Comparison of ENCODE assay signal across 1 fruit fly cellular context in genomic region chr2L:16815989-16816749, dm6.
TF ChIP-seq lines count a peak whose summit lies in the region.

mdy (plus strand) TSS chr2L:16816660.

TF ChIP-seq in whole organism, embryonic, 481 proteins besides CTCF, POLR2A, EP300 and RAD21 (continued from another document):
- TF ChIP-seq Dad (GFP tag; optimal IDR thresholded peaks at IDR 0.05; lab: Kevin White, UChicago) = no peak
- TF ChIP-seq H15 (GFP tag; IDR thresholded peaks at IDR 0.05; lab: Robert Waterston, UW) = peak; percentile 36; the same call in 1 of the 3 replicates
- TF ChIP-seq gfzf (GFP tag; optimal IDR thresholded peaks at IDR 0.05; lab: Kevin White, UChicago) = no peak
- TF ChIP-seq pum (GFP tag; optimal IDR thresholded peaks at IDR 0.05; lab: Kevin White, UChicago) = peak; percentile 2
- TF ChIP-seq CG6175 (GFP tag; IDR thresholded peaks at IDR 0.05; lab: Robert Waterston, UW) = peak; percentile 46; the same call in 1 of the 3 replicates
- TF ChIP-seq Opbp (GFP tag; IDR thresholded peaks at IDR 0.05; lab: Robert Waterston, UW; ENCODE audit: partially characterized antibody) = no peak; the same call in 2 of the 3 replicates
- peak; percentile 49 for TF ChIP-seq pnt (GFP tag; optimal IDR thresholded peaks at IDR 0.05; lab: Kevin White, UChicago)
- TF ChIP-seq CG4707 (GFP tag; optimal IDR thresholded peaks at IDR 0.05; lab: Kevin White, UChicago) = no peak
- TF ChIP-seq sc (optimal IDR thresholded peaks at IDR 0.05; lab: Kevin White, UChicago) = no peak
- no peak for TF ChIP-seq sc (GFP tag; optimal IDR thresholded peaks at IDR 0.05; lab: Kevin White, UChicago)
- TF ChIP-seq CG13624 (GFP tag; optimal IDR thresholded peaks at IDR 0.05; lab: Kevin White, UChicago) = no peak
- TF ChIP-seq CG13424 (tag; optimal IDR thresholded peaks at IDR 0.05; lab: Kevin White, UChicago) = peak; percentile 65
- TF ChIP-seq bowl (GFP tag; IDR thresholded peaks at IDR 0.05; lab: Robert Waterston, UW) = no peak
- no peak for TF ChIP-seq mirr (GFP tag; optimal IDR thresholded peaks at IDR 0.05; lab: Kevin White, UChicago)
- peak; percentile 44 for TF ChIP-seq CG1602 (GFP tag; optimal IDR thresholded peaks at IDR 0.05; lab: Kevin White, UChicago)
- no peak for TF ChIP-seq sqz (GFP tag; optimal IDR thresholded peaks at IDR 0.05; lab: Kevin White, UChicago)
- TF ChIP-seq CG9817 (tag; optimal IDR thresholded peaks at IDR 0.05; lab: Kevin White, UChicago) = peak; percentile 19
- TF ChIP-seq lmd (GFP tag; IDR thresholded peaks at IDR 0.05; lab: Robert Waterston, UW) = peak; percentile 40; the same call in 1 of the 2 replicates
- TF ChIP-seq CkIIα-i1 (GFP tag; IDR thresholded peaks at IDR 0.05; lab: Robert Waterston, UW) = no peak
- TF ChIP-seq seq (GFP tag; IDR thresholded peaks at IDR 0.05; lab: Robert Waterston, UW) = peak; percentile 44; the same call in 1 of the 2 replicates
- TF ChIP-seq onecut (GFP tag; IDR thresholded peaks at IDR 0.05; lab: Robert Waterston, UW) = peak; percentile 52
- no peak for TF ChIP-seq CG7271 (tag; optimal IDR thresholded peaks at IDR 0.05; lab: Kevin White, UChicago)
- no peak for TF ChIP-seq CG14965 (GFP tag; optimal IDR thresholded peaks at IDR 0.05; lab: Kevin White, UChicago; ENCODE audit: borderline replicate concordance)
- TF ChIP-seq Med (GFP tag; lab: Kevin White, UChicago) = peak; percentile 90
- TF ChIP-seq CG6654 (GFP tag; optimal IDR thresholded peaks at IDR 0.05; lab: Kevin White, UChicago) = no peak
- TF ChIP-seq sima (GFP tag; optimal IDR thresholded peaks at IDR 0.05; lab: Kevin White, UChicago) = no peak
- TF ChIP-seq pfk (GFP tag; optimal IDR thresholded peaks at IDR 0.05; lab: Kevin White, UChicago) = no peak
- peak; percentile 21; the same call in 1 of the 2 replicates for TF ChIP-seq Bgb (GFP tag; IDR thresholded peaks at IDR 0.05; lab: Robert Waterston, UW; ENCODE audit: partially characterized antibody)
- peak; percentile 63 for TF ChIP-seq CG4424 (GFP tag; optimal IDR thresholded peaks at IDR 0.05; lab: Kevin White, UChicago)
- TF ChIP-seq CG3847 (GFP tag; IDR thresholded peaks at IDR 0.05; lab: Robert Waterston, UW) = peak; percentile 50; the same call in 1 of the 2 replicates
- TF ChIP-seq Neu2 (GFP tag; optimal IDR thresholded peaks at IDR 0.05; lab: Kevin White, UChicago; ENCODE audit: borderline replicate concordance) = no peak
- TF ChIP-seq CG3407 (GFP tag; optimal IDR thresholded peaks at IDR 0.05; lab: Kevin White, UChicago) = no peak
- no peak for TF ChIP-seq CG15011 (GFP tag; optimal IDR thresholded peaks at IDR 0.05; lab: Kevin White, UChicago)
- peak; percentile 37 for TF ChIP-seq D19A (tag; optimal IDR thresholded peaks at IDR 0.05; lab: Kevin White, UChicago)
- no peak for TF ChIP-seq pros (GFP tag; optimal IDR thresholded peaks at IDR 0.05; lab: Kevin White, UChicago)
- TF ChIP-seq knrl (GFP tag; IDR thresholded peaks at IDR 0.05; lab: Robert Waterston, UW; ENCODE audit: partially characterized antibody) = no peak; the same call in 1 of the 3 replicates
- no peak for TF ChIP-seq sr (GFP tag; IDR thresholded peaks at IDR 0.05; lab: Robert Waterston, UW)
- no peak for TF ChIP-seq CG16815 (GFP tag; optimal IDR thresholded peaks at IDR 0.05; lab: Kevin White, UChicago)
- TF ChIP-seq CG11398 (GFP tag; optimal IDR thresholded peaks at IDR 0.05; lab: Kevin White, UChicago) = no peak
- no peak for TF ChIP-seq p53 (GFP tag; optimal IDR thresholded peaks at IDR 0.05; lab: Kevin White, UChicago)
- TF ChIP-seq B-H2 (GFP tag; optimal IDR thresholded peaks at IDR 0.05; lab: Kevin White, UChicago) = peak; percentile 24
- 0 out of 2 replicates have a peak, but pooled peaks have one; percentile 13 for TF ChIP-seq Awh (GFP tag; IDR thresholded peaks at IDR 0.05; lab: Robert Waterston, UW)
- no peak for TF ChIP-seq Hr39 (optimal IDR thresholded peaks at IDR 0.05; lab: Kevin White, UChicago)
- peak; percentile 73 for TF ChIP-seq Dref (GFP tag; IDR thresholded peaks at IDR 0.05; lab: Robert Waterston, UW)
- TF ChIP-seq mam (GFP tag; optimal IDR thresholded peaks at IDR 0.05; lab: Kevin White, UChicago) = peak; percentile 33
- no peak for TF ChIP-seq CG7928 (GFP tag; optimal IDR thresholded peaks at IDR 0.05; lab: Kevin White, UChicago)
- no peak for TF ChIP-seq CrebB (tag; optimal IDR thresholded peaks at IDR 0.05; lab: Kevin White, UChicago)
- TF ChIP-seq CG8290 (GFP tag; optimal IDR thresholded peaks at IDR 0.05; lab: Kevin White, UChicago) = peak; percentile 68
- TF ChIP-seq CG8290 (tag; optimal IDR thresholded peaks at IDR 0.05; lab: Kevin White, UChicago) = peak in 1 of 2 experiments; percentile 66
- peak; percentile 6 for TF ChIP-seq gro (GFP tag; optimal IDR thresholded peaks at IDR 0.05; lab: Kevin White, UChicago)
- 0 out of 2 replicates have a peak, but pooled peaks have one; percentile 14 for TF ChIP-seq CG7372 (GFP tag; IDR thresholded peaks at IDR 0.05; lab: Robert Waterston, UW)
- no peak for TF ChIP-seq CG9437 (GFP tag; optimal IDR thresholded peaks at IDR 0.05; lab: Kevin White, UChicago)
- peak; percentile 69 for TF ChIP-seq Dll (GFP tag; IDR thresholded peaks at IDR 0.05; lab: Robert Waterston, UW; ENCODE audit: partially characterized antibody)
- TF ChIP-seq CG10366 (GFP tag; IDR thresholded peaks at IDR 0.05; lab: Robert Waterston, UW) = peak; percentile 49
- no peak for TF ChIP-seq CG6683 (GFP tag; optimal IDR thresholded peaks at IDR 0.05; lab: Kevin White, UChicago)
- TF ChIP-seq sens (GFP tag; lab: Kevin White, UChicago) = peak; percentile 92
- TF ChIP-seq CG11560 (tag; IDR thresholded peaks at IDR 0.05; lab: Robert Waterston, UW) = no peak
- no peak for TF ChIP-seq CG4617 (GFP tag; optimal IDR thresholded peaks at IDR 0.05; lab: Kevin White, UChicago; ENCODE audit: borderline replicate concordance)
- TF ChIP-seq CG10321 (GFP tag; IDR thresholded peaks at IDR 0.05; lab: Robert Waterston, UW) = no peak
- peak; percentile 13 for TF ChIP-seq CG12744 (GFP tag; optimal IDR thresholded peaks at IDR 0.05; lab: Kevin White, UChicago)
- peak; percentile 13 for TF ChIP-seq CG13123 (GFP tag; optimal IDR thresholded peaks at IDR 0.05; lab: Kevin White, UChicago)
- no peak for TF ChIP-seq CG11723 (GFP tag; optimal IDR thresholded peaks at IDR 0.05; lab: Kevin White, UChicago)
- TF ChIP-seq CG9797 (GFP tag; optimal IDR thresholded peaks at IDR 0.05; lab: Kevin White, UChicago) = peak; percentile 19
- TF ChIP-seq CG8478 (optimal IDR thresholded peaks at IDR 0.05; lab: Kevin White, UChicago) = no peak
- TF ChIP-seq HLH3B (GFP tag; IDR thresholded peaks at IDR 0.05; lab: Robert Waterston, UW) = peak; percentile 44
- no peak for TF ChIP-seq CG10654 (GFP tag; optimal IDR thresholded peaks at IDR 0.05; lab: Kevin White, UChicago)
- peak; percentile 8 for TF ChIP-seq kni (GFP tag; optimal IDR thresholded peaks at IDR 0.05; lab: Kevin White, UChicago)
- no peak for TF ChIP-seq ham (GFP tag; IDR thresholded peaks at IDR 0.05; lab: Robert Waterston, UW)
- no peak for TF ChIP-seq CG12219 (GFP tag; optimal IDR thresholded peaks at IDR 0.05; lab: Kevin White, UChicago)
- peak; percentile 34 for TF ChIP-seq CG18619 (GFP tag; optimal IDR thresholded peaks at IDR 0.05; lab: Kevin White, UChicago)
- TF ChIP-seq CG10979 (tag; optimal IDR thresholded peaks at IDR 0.05; lab: Kevin White, UChicago) = peak; percentile 38
- TF ChIP-seq CG6689 (GFP tag; IDR thresholded peaks at IDR 0.05; lab: Robert Waterston, UW) = peak; percentile 60; the same call in 1 of the 2 replicates
- no peak for TF ChIP-seq dan (GFP tag; IDR thresholded peaks at IDR 0.05; lab: Robert Waterston, UW)
- TF ChIP-seq dimm (GFP tag; IDR thresholded peaks at IDR 0.05; lab: Robert Waterston, UW) = no peak
- TF ChIP-seq Taf1 (GFP tag; IDR thresholded peaks at IDR 0.05; lab: Robert Waterston, UW) = no peak
- no peak for TF ChIP-seq Dip2 (GFP tag; IDR thresholded peaks at IDR 0.05; lab: Robert Waterston, UW)
- TF ChIP-seq z (GFP tag; IDR thresholded peaks at IDR 0.05; lab: Robert Waterston, UW) = no peak
- TF ChIP-seq CG2199 (GFP tag; IDR thresholded peaks at IDR 0.05; lab: Robert Waterston, UW) = 0 out of 3 replicates have a peak, but pooled peaks have one; percentile 61
- peak; percentile 68 for TF ChIP-seq CG2712 (tag; optimal IDR thresholded peaks at IDR 0.05; lab: Kevin White, UChicago)
- TF ChIP-seq stwl (tag; optimal IDR thresholded peaks at IDR 0.05; lab: Kevin White, UChicago) = peak; percentile 24
- peak in 1 of 2 experiments; percentile 62 for TF ChIP-seq insv (GFP tag; optimal IDR thresholded peaks at IDR 0.05; lab: Kevin White, UChicago)
- TF ChIP-seq CG15696 (tag; optimal IDR thresholded peaks at IDR 0.05; lab: Kevin White, UChicago) = peak; percentile 15
- no peak for TF ChIP-seq hkb (optimal IDR thresholded peaks at IDR 0.05; lab: Kevin White, UChicago)
- peak; percentile 57; the same call in 1 of the 2 replicates for TF ChIP-seq hkb (GFP tag; IDR thresholded peaks at IDR 0.05; lab: Robert Waterston, UW)
- TF ChIP-seq CG2116 (GFP tag; optimal IDR thresholded peaks at IDR 0.05; lab: Kevin White, UChicago) = peak; percentile 74
- peak; percentile 52 for TF ChIP-seq CG8388 (GFP tag; optimal IDR thresholded peaks at IDR 0.05; lab: Kevin White, UChicago)
- TF ChIP-seq inv (GFP tag; IDR thresholded peaks at IDR 0.05; lab: Robert Waterston, UW; ENCODE audit: partially characterized antibody) = peak; percentile 38; the same call in 1 of the 2 replicates
- peak; percentile 86 for TF ChIP-seq CG11456 (GFP tag; IDR thresholded peaks at IDR 0.05; lab: Robert Waterston, UW)
- peak; percentile 58 for TF ChIP-seq kay (GFP tag; optimal IDR thresholded peaks at IDR 0.05; lab: Kevin White, UChicago)
- TF ChIP-seq CG1233 (GFP tag; optimal IDR thresholded peaks at IDR 0.05; lab: Kevin White, UChicago) = peak; percentile 2
- TF ChIP-seq CG15073 (GFP tag; optimal IDR thresholded peaks at IDR 0.05; lab: Kevin White, UChicago) = no peak
- peak; percentile 53 for TF ChIP-seq CG18599 (GFP tag; optimal IDR thresholded peaks at IDR 0.05; lab: Kevin White, UChicago)
- peak; percentile 58 for TF ChIP-seq zen (tag; optimal IDR thresholded peaks at IDR 0.05; lab: Kevin White, UChicago)
- no peak for TF ChIP-seq tna (GFP tag; IDR thresholded peaks at IDR 0.05; lab: Robert Waterston, UW; ENCODE audit: partially characterized antibody)
- peak; percentile 44 for TF ChIP-seq CG7839 (tag; optimal IDR thresholded peaks at IDR 0.05; lab: Kevin White, UChicago)
- TF ChIP-seq vnd (GFP tag; IDR thresholded peaks at IDR 0.05; lab: Robert Waterston, UW; ENCODE audit: partially characterized antibody) = 0 out of 3 replicates have a peak, but pooled peaks have one; percentile 33
- TF ChIP-seq lov (optimal IDR thresholded peaks at IDR 0.05; lab: Kevin White, UChicago) = no peak
- TF ChIP-seq lov (GFP tag; IDR thresholded peaks at IDR 0.05; lab: Robert Waterston, UW) = 0 out of 3 replicates have a peak, but pooled peaks have one; percentile 56
- no peak for TF ChIP-seq dm (GFP tag; optimal IDR thresholded peaks at IDR 0.05; lab: Kevin White, UChicago)
- TF ChIP-seq tll (GFP tag; optimal IDR thresholded peaks at IDR 0.05; lab: Kevin White, UChicago) = no peak
- no peak for TF ChIP-seq CG7745 (tag; optimal IDR thresholded peaks at IDR 0.05; lab: Kevin White, UChicago)
- no peak for TF ChIP-seq CG1529 (GFP tag; optimal IDR thresholded peaks at IDR 0.05; lab: Kevin White, UChicago)
- no peak for TF ChIP-seq CG7357 (GFP tag; IDR thresholded peaks at IDR 0.05; lab: Robert Waterston, UW)
- TF ChIP-seq CG8924 (tag; optimal IDR thresholded peaks at IDR 0.05; lab: Kevin White, UChicago) = peak; percentile 74
- peak; percentile 79 for TF ChIP-seq CG30403 (GFP tag; optimal IDR thresholded peaks at IDR 0.05; lab: Kevin White, UChicago)
- 0 out of 2 replicates have a peak, but pooled peaks have one; percentile 9 for TF ChIP-seq Rx (GFP tag; IDR thresholded peaks at IDR 0.05; lab: Robert Waterston, UW)
- TF ChIP-seq emc (GFP tag; optimal IDR thresholded peaks at IDR 0.05; lab: Kevin White, UChicago) = no peak
- peak; percentile 33 for TF ChIP-seq CG3281 (GFP tag; optimal IDR thresholded peaks at IDR 0.05; lab: Kevin White, UChicago)
- TF ChIP-seq CG3163 (GFP tag; optimal IDR thresholded peaks at IDR 0.05; lab: Kevin White, UChicago) = no peak
- TF ChIP-seq CG42726 (GFP tag; IDR thresholded peaks at IDR 0.05; lab: Robert Waterston, UW; ENCODE audit: partially characterized antibody) = 0 out of 2 replicates have a peak, but pooled peaks have one; percentile 29
- TF ChIP-seq Asciz (GFP tag; optimal IDR thresholded peaks at IDR 0.05; lab: Kevin White, UChicago) = no peak
- TF ChIP-seq crp (GFP tag; optimal IDR thresholded peaks at IDR 0.05; lab: Kevin White, UChicago) = no peak
- TF ChIP-seq CG10209 (GFP tag; optimal IDR thresholded peaks at IDR 0.05; lab: Kevin White, UChicago) = peak; percentile 51
- TF ChIP-seq CG6854 (GFP tag; optimal IDR thresholded peaks at IDR 0.05; lab: Kevin White, UChicago) = no peak
- TF ChIP-seq grn (GFP tag; optimal IDR thresholded peaks at IDR 0.05; lab: Kevin White, UChicago) = no peak
- TF ChIP-seq CG11696 (GFP tag; IDR thresholded peaks at IDR 0.05; lab: Robert Waterston, UW) = no peak
- peak; percentile 56 for TF ChIP-seq CG12104 (GFP tag; optimal IDR thresholded peaks at IDR 0.05; lab: Kevin White, UChicago)
